Fruit fly (Drosophila melanogaster) whole organism, wandering third instar larva: ENCODE data around the gene mid.

Source experiments
- Vsx2 ChIP-seq: fragments of 200-300, 225-300 bp; sonication (Bioruptor generic); optimal IDR thresholded peaks from 2 replicates; lab custom pipeline; 2018; ENCODE audit warnings: missing biosample characterization, missing genetic modification characterization; ENCODE audit not compliant: partially characterized antibody
- h ChIP-seq: fragments of 200-800 bp; sonication (Bioruptor generic); optimal IDR thresholded peaks from 3 replicates; lab custom pipeline; 2016; ENCODE audit warnings: missing biosample characterization, mild to moderate bottlenecking, missing genetic modification characterization
- psq ChIP-seq: fragments of 200-800 bp; sonication (Bioruptor generic); optimal IDR thresholded peaks from 3 replicates; lab custom pipeline; 2017; ENCODE audit warnings: missing biosample characterization, mild to moderate bottlenecking, missing genetic modification characterization, moderate library complexity
- rgr ChIP-seq: fragments of 200-800 bp; sonication (Bioruptor generic); optimal IDR thresholded peaks from 3 replicates; lab custom pipeline; 2016; ENCODE audit warnings: missing biosample characterization, mild to moderate bottlenecking, missing genetic modification characterization
- sv ChIP-seq: fragments of 200-800 bp; sonication (Bioruptor generic); optimal IDR thresholded peaks from 3 replicates; lab custom pipeline; 2016; ENCODE audit warnings: missing biosample characterization, missing genetic modification characterization
- woc ChIP-seq: sonication (Bioruptor generic); optimal IDR thresholded peaks from 2 replicates; lab custom pipeline; 2016; ENCODE audit warnings: missing biosample characterization, mild to moderate bottlenecking, missing genetic modification characterization

dm6 chr2L:5476699-5477098 is 15.3 kb downstream of the mid start:
- TF ChIP-seq h (peak; percentile 24), rgr (GFP tag; lab: Kevin White, UChicago) (peak; percentile 21), psq (GFP tag; lab: Kevin White, UChicago) (no peak), woc (GFP tag; lab: Kevin White, UChicago) (no peak), Vsx2 (GFP tag; lab: Kevin White, UChicago) (no peak), sv (GFP tag; lab: Kevin White, UChicago) (peak; percentile 72)
